Fruit fly (Drosophila melanogaster): ENCODE results near the gene CG9988.

Gene CG9988

dm6 chr3R:28605835-28606234 is 30.4 kb upstream of the CG9988 start, which contains the start of gene CG9986:
CG9986 (plus strand) TSS chr3R:28606079.
- peak; percentile 24 for TF ChIP-seq bab1 (GFP tag; optimal IDR thresholded peaks at IDR 0.05)
- no peak for TF ChIP-seq Mnt (GFP tag; optimal IDR thresholded peaks at IDR 0.05)

dm6 chr3R:28620813-28621212 is 15.4 kb upstream of the CG9988 start:
- no peak for TF ChIP-seq bab1 (GFP tag; optimal IDR thresholded peaks at IDR 0.05)

- no peak for TF ChIP-seq CG33017 (tag; optimal IDR thresholded peaks at IDR 0.05)
- TF ChIP-seq cic (GFP tag; optimal IDR thresholded peaks at IDR 0.05): no peak
- TF ChIP-seq CG11617 (GFP tag; optimal IDR thresholded peaks at IDR 0.05): no peak
- TF ChIP-seq CG7101 (tag; optimal IDR thresholded peaks at IDR 0.05): no peak
These were observed 13.1 kb upstream of the CG9988 start for dm6 chr3R:28623115-28623514.

DNA sequence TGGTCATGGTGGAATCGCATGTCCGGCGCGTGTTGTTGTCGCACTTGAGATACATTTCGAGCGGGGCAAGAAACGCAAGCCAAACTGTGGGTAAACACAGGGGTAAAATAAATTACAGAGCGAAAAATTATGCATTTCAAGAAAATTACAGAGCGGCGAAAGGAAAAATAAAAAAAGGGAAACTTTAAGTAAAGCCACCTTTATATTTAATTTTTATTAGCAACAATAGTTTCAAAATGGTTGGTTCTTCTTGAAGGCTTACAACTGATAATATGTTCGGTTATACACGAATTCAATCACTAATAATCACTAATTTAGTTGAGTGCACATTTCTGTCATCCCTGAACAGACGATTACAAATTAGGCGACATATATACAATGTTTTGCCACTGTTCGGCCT is 12.6 kb upstream of the CG9988 start:
- TF ChIP-seq CG14711 (tag; optimal IDR thresholded peaks at IDR 0.05): no peak
- peak; percentile 38 for TF ChIP-seq kay (GFP tag; ENCODE audit: borderline replicate concordance)

dm6 chr3R:28627267-28627666 is 8.9 kb upstream of the CG9988 start:
- no peak for TF ChIP-seq CG7045 (GFP tag; optimal IDR thresholded peaks at IDR 0.05)
- no peak for TF ChIP-seq cnc (optimal IDR thresholded peaks at IDR 0.05)
- no peak for TF ChIP-seq CG33017 (tag; optimal IDR thresholded peaks at IDR 0.05)
- TF ChIP-seq bab1 (GFP tag; optimal IDR thresholded peaks at IDR 0.05): no peak
- TF ChIP-seq CG14711 (tag; optimal IDR thresholded peaks at IDR 0.05): no peak
- no peak for TF ChIP-seq toe (GFP tag; optimal IDR thresholded peaks at IDR 0.05)
- TF ChIP-seq CG1620 (GFP tag; optimal IDR thresholded peaks at IDR 0.05): no peak
- no peak for TF ChIP-seq CG11617 (GFP tag; optimal IDR thresholded peaks at IDR 0.05)
- TF ChIP-seq Mnt (GFP tag; optimal IDR thresholded peaks at IDR 0.05): no peak

DNA sequence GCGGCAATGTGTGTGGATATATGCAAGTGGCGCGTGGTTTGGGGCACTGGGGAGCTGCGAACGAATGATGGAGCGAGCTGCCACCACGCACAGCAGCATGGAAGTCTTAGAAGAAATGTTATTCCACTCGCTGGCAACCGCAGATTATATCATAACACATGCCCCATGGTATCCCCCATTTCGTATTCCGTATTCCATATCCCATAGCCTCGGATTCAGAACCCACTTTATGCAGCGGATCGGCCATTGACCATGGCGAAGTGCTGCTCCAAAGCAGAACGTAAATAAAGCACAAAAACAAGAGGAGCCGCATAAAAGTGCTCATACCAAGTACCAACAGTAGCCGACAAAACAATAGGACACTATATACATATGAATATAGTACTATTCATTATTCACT is 7.5 kb upstream of the CG9988 start:
- TF ChIP-seq Hr96 (GFP tag; optimal IDR thresholded peaks at IDR 0.05): no peak
- TF ChIP-seq kay (GFP tag; ENCODE audit: borderline replicate concordance): no peak
- no peak for TF ChIP-seq CG1620 (GFP tag; optimal IDR thresholded peaks at IDR 0.05)
- TF ChIP-seq cic (GFP tag; optimal IDR thresholded peaks at IDR 0.05): no peak
- TF ChIP-seq Clk (GFP tag; optimal IDR thresholded peaks at IDR 0.05): no peak
- no peak for TF ChIP-seq tj (GFP tag; optimal IDR thresholded peaks at IDR 0.05)
- TF ChIP-seq Mnt (GFP tag; optimal IDR thresholded peaks at IDR 0.05): no peak
- no peak for TF ChIP-seq CG33017 (tag; optimal IDR thresholded peaks at IDR 0.05)
- no peak for TF ChIP-seq CG7101 (tag; optimal IDR thresholded peaks at IDR 0.05)
- no peak for TF ChIP-seq CG12768 (GFP tag; optimal IDR thresholded peaks at IDR 0.05)
- TF ChIP-seq ovo (GFP tag; optimal IDR thresholded peaks at IDR 0.05): no peak

dm6 chr3R:28629186-28629979 is 6.8 kb upstream of the CG9988 start:
- TF ChIP-seq Clk (GFP tag; optimal IDR thresholded peaks at IDR 0.05): no peak
- TF ChIP-seq CG5204 (GFP tag; optimal IDR thresholded peaks at IDR 0.05): no peak
- TF ChIP-seq kay (GFP tag; ENCODE audit: borderline replicate concordance): peak; percentile 15
- peak; percentile 11 for TF ChIP-seq CG11617 (GFP tag; optimal IDR thresholded peaks at IDR 0.05)
- no peak for TF ChIP-seq CG7045 (GFP tag; optimal IDR thresholded peaks at IDR 0.05)
- TF ChIP-seq toe (GFP tag; optimal IDR thresholded peaks at IDR 0.05): no peak
- no peak for TF ChIP-seq cnc (optimal IDR thresholded peaks at IDR 0.05)
- TF ChIP-seq cic (GFP tag; optimal IDR thresholded peaks at IDR 0.05): peak; percentile 12
- TF ChIP-seq Hr96 (GFP tag; optimal IDR thresholded peaks at IDR 0.05): no peak
- peak; percentile 24 for TF ChIP-seq tj (GFP tag; optimal IDR thresholded peaks at IDR 0.05)

DNA sequence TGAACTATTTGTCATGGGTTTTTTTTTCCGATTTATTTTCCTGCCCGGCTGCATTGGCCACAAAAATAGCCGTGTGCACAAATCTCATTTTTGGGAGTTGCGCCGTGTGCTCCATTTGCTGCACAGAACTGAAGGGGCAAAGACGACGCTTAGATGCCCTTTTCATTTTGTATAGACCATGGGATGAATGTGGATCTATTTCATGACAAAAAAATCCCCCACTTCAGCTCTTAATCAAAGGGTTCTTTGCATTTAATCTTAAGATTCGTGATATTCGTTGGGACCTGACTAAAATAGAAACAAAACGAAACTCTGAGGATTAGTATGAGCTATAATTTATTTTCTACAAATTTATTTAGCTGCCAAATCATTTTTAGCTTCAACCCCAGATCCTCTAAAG is 6.1 kb upstream of the CG9988 start:
- TF ChIP-seq toe (GFP tag; optimal IDR thresholded peaks at IDR 0.05): no peak
- TF ChIP-seq CG5204 (GFP tag; optimal IDR thresholded peaks at IDR 0.05): no peak
- no peak for TF ChIP-seq CG11617 (GFP tag; optimal IDR thresholded peaks at IDR 0.05)
- no peak for TF ChIP-seq cic (GFP tag; optimal IDR thresholded peaks at IDR 0.05)
- no peak for TF ChIP-seq CG7045 (GFP tag; optimal IDR thresholded peaks at IDR 0.05)
- TF ChIP-seq tj (GFP tag; optimal IDR thresholded peaks at IDR 0.05): no peak
- no peak for TF ChIP-seq CG7101 (tag; optimal IDR thresholded peaks at IDR 0.05)
- TF ChIP-seq ovo (GFP tag; optimal IDR thresholded peaks at IDR 0.05): no peak
- no peak for TF ChIP-seq Clk (GFP tag; optimal IDR thresholded peaks at IDR 0.05)
- no peak for TF ChIP-seq Mnt (GFP tag; optimal IDR thresholded peaks at IDR 0.05)
- TF ChIP-seq pad (GFP tag; optimal IDR thresholded peaks at IDR 0.05): no peak
- no peak for TF ChIP-seq CG33017 (tag; optimal IDR thresholded peaks at IDR 0.05)
- TF ChIP-seq kay (GFP tag; ENCODE audit: borderline replicate concordance): no peak
- no peak for TF ChIP-seq CG12768 (GFP tag; optimal IDR thresholded peaks at IDR 0.05)
- TF ChIP-seq CG1620 (GFP tag; optimal IDR thresholded peaks at IDR 0.05): no peak
- TF ChIP-seq bab1 (GFP tag; optimal IDR thresholded peaks at IDR 0.05): no peak
- no peak for TF ChIP-seq CG14711 (tag; optimal IDR thresholded peaks at IDR 0.05)
- TF ChIP-seq Crg-1 (GFP tag; optimal IDR thresholded peaks at IDR 0.05): no peak
- TF ChIP-seq cnc (optimal IDR thresholded peaks at IDR 0.05): no peak

All from whole organism, adult.